Worm (Caenorhabditis elegans): Measurements from ENCODE around the gene smim-14.

- TF ChIP-seq arid-1 (GFP tag; conservative IDR thresholded peaks at IDR 0.05) = no peak
- TF ChIP-seq ces-1 (GFP tag; optimal IDR thresholded peaks at IDR 0.05) = no peak
- TF ChIP-seq lin-39 (tag; optimal IDR thresholded peaks at IDR 0.05) = no peak
- TF ChIP-seq Y105C5A.15 (GFP tag; IDR thresholded peaks at IDR 0.05) = no peak
- TF ChIP-seq nhr-25 (tag; optimal IDR thresholded peaks at IDR 0.05; ENCODE audit: borderline replicate concordance, insufficient read depth) = no peak
- TF ChIP-seq unc-62 (GFP tag; optimal IDR thresholded peaks at IDR 0.05 in 1 of 2) = no peak
- TF ChIP-seq unc-62 (tag; optimal IDR thresholded peaks at IDR 0.05) = no peak
- TF ChIP-seq ZK546.5 (tag; optimal IDR thresholded peaks at IDR 0.05) = no peak
- TF ChIP-seq lim-7 (GFP tag; IDR thresholded peaks at IDR 0.05) = no peak
Observed at ce11 chrIII:3476245-3476644, 6.7 kb upstream of the smim-14 start.

Data from whole organism, L4 larva.